Worm (Caenorhabditis elegans) whole organism, L3 larva: ENCODE measurements around the gene fli-1.

Source experiments
- aly-2 ChIP-seq: fragments of 150-350 bp; optimal IDR thresholded peaks from 2 replicates; lab custom pipeline; 2014; ENCODE audit warnings: missing biosample characterization, missing genetic modification characterization
- ceh-16 ChIP-seq: sonication (generic microtip); optimal IDR thresholded peaks from 2 replicates; lab custom pipeline; 2017; ENCODE audit warnings: missing biosample characterization, missing genetic modification characterization
- ceh-28 ChIP-seq: fragments of 150-350 bp; optimal IDR thresholded peaks from 2 replicates; lab custom pipeline; 2014; ENCODE audit warnings: missing biosample characterization, missing genetic modification reagents, missing genetic modification characterization
- ceh-82 ChIP-seq: fragments of 150-350 bp; optimal IDR thresholded peaks from 2 replicates; lab custom pipeline; 2014; ENCODE audit warnings: missing biosample characterization, missing genetic modification characterization
- ceh-9 ChIP-seq: sonication (generic microtip); optimal IDR thresholded peaks from 2 replicates; lab custom pipeline; 2018; ENCODE audit warnings: missing biosample characterization, missing genetic modification characterization
- daf-12 ChIP-seq: fragments of 150-350 bp; optimal IDR thresholded peaks from 2 replicates; lab custom pipeline; 2014; ENCODE audit warnings: missing biosample characterization, missing genetic modification reagents, missing genetic modification characterization
- egl-27 ChIP-seq: sonication (generic microtip); optimal IDR thresholded peaks from 4 replicates; lab custom pipeline; 2017; ENCODE audit warnings: missing biosample characterization, missing genetic modification reagents, missing genetic modification characterization
- egl-5 ChIP-seq: fragments of 150-350 bp; optimal IDR thresholded peaks from 2 replicates; lab custom pipeline; 2017; ENCODE audit warnings: missing biosample characterization, missing genetic modification reagents, missing genetic modification characterization, inconsistent platforms
- elt-1 ChIP-seq: fragments of 150-350 bp; optimal IDR thresholded peaks from 2 replicates; lab custom pipeline; 2014; ENCODE audit warnings: missing biosample characterization, missing genetic modification characterization
- elt-2 ChIP-seq: sonication (generic microtip); optimal IDR thresholded peaks from 2 replicates; lab custom pipeline; 2016; ENCODE audit warnings: missing genetic modification reagents, mild to moderate bottlenecking, missing genetic modification characterization, missing compliant biosample characterization
- fkh-10 ChIP-seq: sonication (generic microtip); optimal IDR thresholded peaks from 2 replicates; lab custom pipeline; 2017; ENCODE audit warnings: missing biosample characterization, missing genetic modification reagents, missing genetic modification characterization
- fos-1 ChIP-seq: fragments of 150-350 bp; optimal IDR thresholded peaks from 2 replicates; lab custom pipeline; 2014; ENCODE audit warnings: missing biosample characterization, missing genetic modification characterization
- hmg-11 ChIP-seq: sonication (generic microtip); optimal IDR thresholded peaks from 2 replicates; lab custom pipeline; 2016; ENCODE audit warnings: missing genetic modification characterization, missing compliant biosample characterization
- jun-1 ChIP-seq: fragments of 150-350 bp; optimal IDR thresholded peaks from 2 replicates; lab custom pipeline; 2014; ENCODE audit warnings: missing biosample characterization, missing genetic modification reagents, missing genetic modification characterization
- lin-15B ChIP-seq: fragments of 150-350 bp; optimal IDR thresholded peaks from 2 replicates; lab custom pipeline; 2014; ENCODE audit warnings: missing biosample characterization, missing genetic modification characterization
- lin-39 ChIP-seq: fragments of 150-350 bp; optimal IDR thresholded peaks from 2 replicates; lab custom pipeline; 2018; ENCODE audit warnings: missing biosample characterization, missing genetic modification reagents, missing genetic modification characterization
- lsy-12 ChIP-seq: sonication (generic microtip); optimal IDR thresholded peaks from 2 replicates; lab custom pipeline; 2016; ENCODE audit warnings: mild to moderate bottlenecking, missing genetic modification characterization, missing compliant biosample characterization
- mml-1 ChIP-seq: fragments of 150-350 bp; sonication (generic microtip); optimal IDR thresholded peaks from 3 replicates; lab custom pipeline; 2014; ENCODE audit warnings: missing biosample characterization, missing genetic modification characterization
- nhr-11 ChIP-seq: fragments of 150-350 bp; optimal IDR thresholded peaks from 2 replicates; lab custom pipeline; 2014; ENCODE audit warnings: missing biosample characterization, missing genetic modification characterization
- nhr-12 ChIP-seq: fragments of 150-350 bp; optimal IDR thresholded peaks from 2 replicates; lab custom pipeline; 2014; ENCODE audit warnings: missing biosample characterization, missing genetic modification characterization
- nhr-23 ChIP-seq: fragments of 150-350 bp; optimal IDR thresholded peaks from 2 replicates; lab custom pipeline; 2014; ENCODE audit warnings: missing biosample characterization, missing genetic modification reagents, missing genetic modification characterization
- nhr-28 ChIP-seq: fragments of 150-350 bp; optimal IDR thresholded peaks from 2 replicates; lab custom pipeline; 2014; ENCODE audit warnings: missing biosample characterization, missing genetic modification characterization
- nhr-43 ChIP-seq: sonication (generic microtip); optimal IDR thresholded peaks from 2 replicates; lab custom pipeline; 2016; ENCODE audit warnings: mild to moderate bottlenecking, missing genetic modification characterization, missing compliant biosample characterization; ENCODE audit not compliant: poor library complexity, severe bottlenecking
- nhr-76 ChIP-seq: fragments of 150-350 bp; sonication (generic microtip); optimal IDR thresholded peaks from 5 replicates; lab custom pipeline; 2014; ENCODE audit warnings: missing biosample characterization, missing genetic modification characterization
- pha-4 ChIP-seq: fragments of 150-350 bp; optimal IDR thresholded peaks from 2 replicates; lab custom pipeline; 2014; ENCODE audit warnings: missing biosample characterization, missing genetic modification reagents, missing genetic modification characterization
- pqm-1 ChIP-seq: fragments of 150-350 bp; optimal IDR thresholded peaks from 2 replicates; lab custom pipeline; 2017; ENCODE audit warnings: missing biosample characterization, missing genetic modification characterization, inconsistent platforms
- sea-2 ChIP-seq: fragments of 150-350 bp; sonication (generic microtip); optimal IDR thresholded peaks from 4 replicates; lab custom pipeline; 2014; ENCODE audit warnings: missing biosample characterization, missing genetic modification reagents, missing genetic modification characterization

The fli-1 gene

DNA sequence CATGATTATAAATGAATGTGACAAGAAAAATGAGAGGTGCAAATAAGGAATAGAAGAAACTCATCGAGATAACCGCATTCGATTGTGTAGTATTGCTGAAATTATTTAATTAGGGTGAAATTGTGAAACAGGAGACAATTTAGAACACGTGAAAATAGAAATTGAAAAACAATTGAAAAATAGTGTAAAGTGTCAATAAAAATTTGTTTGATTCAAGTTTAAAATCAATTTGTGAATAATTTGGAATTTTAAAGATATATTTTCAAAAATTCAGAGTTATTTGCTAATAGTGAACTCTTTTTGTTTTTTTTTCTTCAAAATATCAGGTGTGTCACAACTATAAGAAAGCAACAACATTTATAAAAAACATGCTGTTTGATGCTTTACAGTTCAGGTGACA lies 47.8 kb upstream of the fli-1 start, which contains the start of gene ZK370.4:
Gene ZK370.4, minus strand, starts transcription at position 101 of the 400 bp plus-strand sequence.
- TF ChIP-seq hmg-11 (tag; lab: Kevin White, UChicago) (no peak), fos-1 (no peak), elt-1 (tag; lab: Kevin White, UChicago) (no peak), lin-15B (tag; lab: Kevin White, UChicago) (no peak), lsy-12 (tag; lab: Kevin White, UChicago) (no peak), aly-2 (tag; lab: Kevin White, UChicago) (no peak), daf-12 (tag; lab: Kevin White, UChicago) (no peak), nhr-12 (tag; lab: Kevin White, UChicago) (no peak)

DNA sequence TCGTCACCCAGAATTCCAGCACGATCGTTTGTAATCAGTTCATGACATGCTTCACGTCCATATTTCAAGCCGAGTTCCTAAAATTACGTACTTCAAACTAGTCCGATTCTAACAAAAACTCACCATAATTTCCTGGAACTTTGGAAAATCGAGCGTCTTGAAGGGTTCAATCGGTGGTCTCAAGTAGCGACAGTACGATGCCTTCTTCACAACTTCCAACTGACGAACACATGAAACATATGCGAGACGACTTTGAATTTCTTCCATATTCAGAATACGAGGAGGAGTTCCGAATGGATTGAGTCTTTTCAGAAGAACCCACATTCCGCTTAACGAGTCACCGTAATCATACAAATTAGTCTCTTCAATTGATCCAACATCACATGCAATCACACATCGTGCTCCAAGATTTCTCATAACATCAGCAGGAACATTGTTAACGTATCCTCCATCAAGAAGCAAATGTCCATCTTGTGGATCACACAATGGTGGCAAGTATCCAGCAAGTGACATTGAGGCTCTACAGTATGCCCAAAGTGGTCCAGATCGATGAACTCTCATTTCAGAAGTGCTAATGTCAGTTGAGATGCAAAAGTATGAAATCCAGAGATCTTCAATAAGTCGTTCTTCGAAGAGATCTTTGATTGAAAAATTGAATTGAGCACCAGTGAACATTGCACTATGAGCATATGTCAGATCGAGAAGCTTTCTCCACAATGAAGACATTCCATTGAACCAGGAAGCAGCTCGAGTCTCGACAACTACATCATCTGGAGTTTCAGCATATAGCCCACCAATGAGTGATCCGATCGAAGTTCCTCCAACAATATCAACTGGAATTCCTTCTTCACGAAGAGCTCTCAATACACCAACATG lies 42.7 kb upstream of the fli-1 start:
- TF ChIP-seq lsy-12 (tag; lab: Kevin White, UChicago) (no peak), fkh-10 (GFP tag; lab: Kevin White, UChicago) (no peak), nhr-43 (tag; lab: Kevin White, UChicago) (no peak), nhr-11 (no peak), ceh-16 (tag; lab: Kevin White, UChicago) (no peak), aly-2 (tag; lab: Kevin White, UChicago) (no peak)

- TF ChIP-seq ceh-16 (tag; lab: Kevin White, UChicago) = no peak
- no peak for TF ChIP-seq nhr-43 (tag; lab: Kevin White, UChicago)
Measured at ce11 chrIII:8725224-8725623, 41.7 kb upstream of the fli-1 start.

DNA sequence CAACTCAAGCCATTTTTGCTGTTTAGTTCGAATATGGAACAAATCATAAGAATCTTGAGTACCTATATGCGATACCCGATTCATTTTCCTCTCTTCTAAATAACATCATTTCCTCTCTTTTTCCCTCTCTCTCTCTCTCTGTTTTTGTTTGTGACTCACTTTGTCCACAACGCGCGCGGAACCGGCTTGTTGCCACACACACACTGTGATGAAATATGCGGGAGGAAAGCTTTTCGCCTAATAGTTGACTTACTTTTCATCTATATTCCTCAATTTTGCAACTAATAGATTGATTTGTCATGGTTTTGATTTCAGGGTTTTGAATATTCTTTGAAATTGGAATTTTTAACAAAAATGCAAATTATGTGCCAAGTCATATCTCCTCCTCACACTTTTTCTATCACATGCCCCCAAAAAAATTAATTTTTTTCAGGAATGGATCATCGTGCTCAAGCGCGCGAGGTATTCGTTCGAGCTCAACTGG lies 36.3 kb upstream of the fli-1 start, which contains the start of gene hipr-1:
Gene hipr-1, plus strand, starts transcription at position 434 of the 484 bp plus-strand sequence.
- TF ChIP-seq pha-4 (peak; percentile 65), hmg-11 (tag; lab: Kevin White, UChicago) (no peak)

DNA sequence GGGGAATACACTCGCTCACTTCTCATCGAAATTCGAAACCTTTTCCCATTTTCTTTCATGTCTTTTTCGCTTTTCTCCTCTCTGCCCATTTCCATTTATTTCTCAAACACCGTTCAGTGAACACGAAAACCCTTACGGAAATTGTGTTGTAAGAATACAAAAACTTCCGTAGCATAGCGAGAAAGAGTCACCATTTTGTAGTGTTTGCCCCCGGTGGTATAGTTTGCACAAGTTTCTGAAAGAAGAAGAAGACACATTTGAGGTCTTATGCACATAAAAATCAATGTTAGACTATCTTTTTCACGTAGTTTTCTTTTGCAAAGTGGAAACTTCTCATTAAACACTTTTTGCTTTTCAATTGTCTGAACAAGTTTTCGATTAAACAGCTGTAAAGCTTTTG lies 35.6 kb upstream of the fli-1 start:
- no peak for TF ChIP-seq elt-1 (tag; lab: Kevin White, UChicago)
- TF ChIP-seq hmg-11 (tag; lab: Kevin White, UChicago) = no peak
- TF ChIP-seq ceh-82 (tag; lab: Kevin White, UChicago) = no peak
- TF ChIP-seq pqm-1 = no peak
- TF ChIP-seq lin-39 (tag; lab: Kevin White, UChicago) = no peak
- TF ChIP-seq sea-2 = no peak
- TF ChIP-seq nhr-43 (tag; lab: Kevin White, UChicago) = no peak
- no peak for TF ChIP-seq jun-1 (tag; lab: Kevin White, UChicago)
- TF ChIP-seq egl-27 = no peak
- TF ChIP-seq nhr-23 (tag; lab: Kevin White, UChicago) = no peak
- TF ChIP-seq ceh-16 (tag; lab: Kevin White, UChicago) = no peak
- TF ChIP-seq ceh-9 (tag; lab: Kevin White, UChicago) = no peak
- TF ChIP-seq egl-5 (tag; lab: Kevin White, UChicago) = no peak
- no peak for TF ChIP-seq nhr-28 (tag; lab: Kevin White, UChicago)
- TF ChIP-seq nhr-76 (tag; lab: Kevin White, UChicago) = no peak
- TF ChIP-seq mml-1 (tag; lab: Kevin White, UChicago) = no peak
- TF ChIP-seq, all 47 proteins: peak for 0

DNA sequence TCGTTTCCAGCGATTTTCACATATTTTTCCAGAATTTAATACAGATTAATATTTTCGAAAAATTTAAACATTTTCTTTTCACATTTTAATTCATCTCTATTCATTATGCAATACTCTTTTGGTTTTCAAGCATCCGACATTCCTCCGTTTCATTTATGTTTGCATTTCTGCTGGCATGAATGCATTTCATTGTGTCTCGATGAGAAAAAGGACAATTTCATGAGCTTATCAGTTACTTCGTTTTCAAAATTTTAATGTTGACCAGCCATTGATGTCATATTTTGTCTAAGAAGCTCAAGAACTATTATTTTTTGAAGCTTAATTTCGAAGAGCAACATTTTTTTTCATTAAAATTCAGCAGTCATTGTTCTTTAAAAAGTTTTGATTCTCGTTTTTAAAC lies 35.1 kb upstream of the fli-1 start:
- TF ChIP-seq elt-2 (peak; percentile 28), ceh-28 (tag; lab: Kevin White, UChicago) (no peak), pqm-1 (peak; percentile 63), hmg-11 (tag; lab: Kevin White, UChicago) (no peak), egl-5 (tag; lab: Kevin White, UChicago) (no peak)
